Fruit fly (Drosophila melanogaster) whole organism, embryonic: Measurements from ENCODE around the gene Kdm5.

Experiments
- Atf6 ChIP-seq: fragments of 200-800 bp; sonication (Bioruptor generic); IDR thresholded peaks from 2 replicates; pipeline ENCODE4 v1.3.6; 2022; ENCODE audit warnings: missing biosample characterization, missing genetic modification characterization
- CG11247 ChIP-seq: fragments of 200-800 bp; sonication (Bioruptor generic); IDR thresholded peaks from 2 replicates; pipeline ENCODE4 v1.3.6; 2022; ENCODE audit warnings: missing biosample characterization, missing genetic modification characterization
- CG11696 ChIP-seq: fragments of 200-800 bp; sonication (Bioruptor generic); IDR thresholded peaks from 2 replicates; pipeline ENCODE4 v1.3.6; 2022; ENCODE audit warnings: missing biosample characterization, missing genetic modification characterization
- CG13123 ChIP-seq: fragments of 200-800 bp; sonication (Bioruptor generic); optimal IDR thresholded peaks from 2 replicates; lab custom pipeline; 2016; ENCODE audit warnings: missing biosample characterization, missing genetic modification characterization
- CG14710 ChIP-seq: fragments of 200-800 bp; sonication (Bioruptor generic); optimal IDR thresholded peaks from 3 replicates; lab custom pipeline; 2019; ENCODE audit warnings: missing biosample characterization, mild to moderate bottlenecking, missing genetic modification characterization, moderate library complexity
- CG1603 ChIP-seq: fragments of 200-800 bp; sonication (Bioruptor generic); optimal IDR thresholded peaks from 2 replicates; lab custom pipeline; 2019; ENCODE audit warnings: missing biosample characterization, mild to moderate bottlenecking, missing genetic modification characterization, moderate library complexity
- CG16863 ChIP-seq: fragments of 200-800 bp; sonication (Bioruptor generic); optimal IDR thresholded peaks from 3 replicates; lab custom pipeline; 2016; ENCODE audit warnings: missing biosample characterization, missing genetic modification characterization
- CG17359 ChIP-seq: fragments of 200-800 bp; sonication (Bioruptor generic); optimal IDR thresholded peaks from 3 replicates; lab custom pipeline; 2018; ENCODE audit warnings: missing biosample characterization, mild to moderate bottlenecking, missing genetic modification characterization, moderate library complexity
- CG17912 ChIP-seq: fragments of 200-800 bp; sonication (Bioruptor generic); optimal IDR thresholded peaks from 2 replicates; lab custom pipeline; 2018; ENCODE audit warnings: missing biosample characterization, mild to moderate bottlenecking, missing genetic modification characterization
- CG18262 ChIP-seq: fragments of 200-800 bp; optimal IDR thresholded peaks from 3 replicates; lab custom pipeline; 2019; ENCODE audit warnings: missing biosample characterization, mild to moderate bottlenecking, missing genetic modification characterization, moderate library complexity
- CG2712 ChIP-seq: fragments of 200-800 bp; optimal IDR thresholded peaks from 3 replicates; lab custom pipeline; 2019; ENCODE audit warnings: missing biosample characterization, mild to moderate bottlenecking, missing genetic modification characterization, moderate library complexity
- CG30431 ChIP-seq: fragments of 200-800 bp; sonication (Bioruptor generic); optimal IDR thresholded peaks from 2 replicates; lab custom pipeline; 2017; ENCODE audit warnings: missing biosample characterization, missing genetic modification characterization
- CG32532 ChIP-seq: fragments of 200-800 bp; sonication (Bioruptor generic); IDR thresholded peaks from 2 replicates; pipeline ENCODE4 v1.3.6; 2022; ENCODE audit warnings: missing biosample characterization, missing genetic modification characterization
- CG3281 ChIP-seq: fragments of 200-800 bp; sonication (Bioruptor generic); optimal IDR thresholded peaks from 3 replicates; lab custom pipeline; 2017; ENCODE audit warnings: missing biosample characterization, mild to moderate bottlenecking, missing genetic modification characterization
- CG33213 ChIP-seq: fragments of 200-800 bp; sonication (Bioruptor generic); optimal IDR thresholded peaks from 3 replicates; lab custom pipeline; 2016; ENCODE audit warnings: missing biosample characterization, missing genetic modification characterization
- CG34224 ChIP-seq: fragments of 200-800 bp; sonication (Bioruptor generic); IDR thresholded peaks from 3 replicates; pipeline ENCODE4 v1.3.6; 2022; ENCODE audit warnings: missing biosample characterization, missing genetic modification characterization; ENCODE audit not compliant: partially characterized antibody
- CG3847 ChIP-seq: fragments of 200-800 bp; sonication (Bioruptor generic); IDR thresholded peaks from 2 replicates; pipeline ENCODE4 v1.3.6; 2022; ENCODE audit warnings: missing biosample characterization, missing genetic modification characterization
- CG5245 ChIP-seq: fragments of 200-800 bp; sonication (Bioruptor generic); optimal IDR thresholded peaks from 3 replicates; lab custom pipeline; 2016; ENCODE audit warnings: missing biosample characterization, missing genetic modification characterization
- CkIIα-i1 ChIP-seq: fragments of 200-800 bp; sonication (Bioruptor generic); IDR thresholded peaks from 2 replicates; pipeline ENCODE4 v1.3.6; 2022; ENCODE audit warnings: missing biosample characterization, missing genetic modification characterization
- HHEX ChIP-seq: fragments of 200-800 bp; sonication (Bioruptor generic); optimal IDR thresholded peaks from 3 replicates; lab custom pipeline; 2017; ENCODE audit warnings: missing biosample characterization, mild to moderate bottlenecking, missing genetic modification characterization, missing genetic modification reagents
- HLHmδ ChIP-seq: fragments of 200-800 bp; sonication (Bioruptor generic); optimal IDR thresholded peaks from 2 replicates; lab custom pipeline; 2018; ENCODE audit warnings: missing biosample characterization, mild to moderate bottlenecking, missing genetic modification characterization, moderate library complexity
- Hsf ChIP-seq: fragments of 200-800 bp; sonication (Bioruptor generic); optimal IDR thresholded peaks from 3 replicates; lab custom pipeline; 2016; ENCODE audit warnings: missing biosample characterization, missing genetic modification characterization
- Mad ChIP-seq: fragments of 200-800 bp; sonication (Bioruptor generic); optimal IDR thresholded peaks from 2 replicates; lab custom pipeline; 2016; ENCODE audit warnings: missing biosample characterization, missing genetic modification characterization
- Med ChIP-seq: fragments of 200-800 bp; sonication (Bioruptor generic); peaks from one replicate; lab custom pipeline; 2016; ENCODE audit warnings: missing biosample characterization, missing genetic modification characterization, mild to moderate bottlenecking, inconsistent platforms, moderate library complexity
- NFAT ChIP-seq: fragments of 200-800 bp; sonication (Bioruptor generic); IDR thresholded peaks from 2 replicates; pipeline ENCODE4 v1.3.6; 2022; ENCODE audit warnings: missing biosample characterization, missing genetic modification characterization
- Pdp1 ChIP-seq, 2 experiments: fragments of 200-800 bp; sonication (Bioruptor generic); optimal IDR thresholded peaks; 3 replicates each; lab custom pipeline; 2016; ENCODE audit warnings: missing biosample characterization in 2 of 2, missing genetic modification characterization in 2 of 2, mild to moderate bottlenecking in 1 of 2, moderate library complexity in 1 of 2
- Ravus ChIP-seq: fragments of 200-800 bp; sonication (Bioruptor generic); IDR thresholded peaks from 2 replicates; pipeline ENCODE4 v1.3.6; 2022; ENCODE audit warnings: missing biosample characterization, missing genetic modification characterization
- Sry-β ChIP-seq: fragments of 200-800 bp; sonication (Bioruptor generic); optimal IDR thresholded peaks from 2 replicates; lab custom pipeline; 2018; ENCODE audit warnings: missing biosample characterization, mild to moderate bottlenecking, missing genetic modification characterization, moderate library complexity
- al ChIP-seq: fragments of 200-800 bp; sonication (Bioruptor generic); IDR thresholded peaks from 2 replicates; pipeline ENCODE4 v1.3.6; 2022; ENCODE audit warnings: missing biosample characterization, missing genetic modification characterization
- ara ChIP-seq: fragments of 200-800 bp; sonication (Bioruptor generic); IDR thresholded peaks from 2 replicates; pipeline ENCODE4 v1.3.6; 2022; ENCODE audit warnings: missing biosample characterization, missing genetic modification characterization
- bowl ChIP-seq: fragments of 200-800 bp; sonication (Bioruptor generic); IDR thresholded peaks from 2 replicates; pipeline ENCODE4 v1.3.6; 2022; ENCODE audit warnings: missing biosample characterization, missing genetic modification characterization
- caup ChIP-seq: fragments of 200-800 bp; sonication (Bioruptor generic); optimal IDR thresholded peaks from 3 replicates; lab custom pipeline; 2017; ENCODE audit warnings: missing biosample characterization, mild to moderate bottlenecking, missing genetic modification characterization, moderate library complexity; ENCODE audit not compliant: severe bottlenecking
- cg ChIP-seq: fragments of 200-800 bp; sonication (Bioruptor generic); optimal IDR thresholded peaks from 3 replicates; lab custom pipeline; 2019; ENCODE audit warnings: missing biosample characterization, mild to moderate bottlenecking, missing genetic modification characterization, moderate library complexity
- chif ChIP-seq, 2 experiments: fragments of 200-800 bp; sonication (Bioruptor generic); optimal IDR thresholded peaks; 3 replicates each; lab custom pipeline; 2016; ENCODE audit warnings: missing biosample characterization in 2 of 2, missing genetic modification characterization in 2 of 2
- cwo ChIP-seq: fragments of 200-800 bp; sonication (Bioruptor generic); optimal IDR thresholded peaks from 3 replicates; lab custom pipeline; 2017; ENCODE audit warnings: missing biosample characterization, missing genetic modification characterization, mild to moderate bottlenecking, moderate library complexity, missing genetic modification reagents
- dm ChIP-seq: fragments of 200-800 bp; sonication (Bioruptor generic); optimal IDR thresholded peaks from 3 replicates; lab custom pipeline; 2016; ENCODE audit warnings: missing biosample characterization, missing genetic modification characterization
- dmrt11E ChIP-seq: fragments of 200-800 bp; sonication (Bioruptor generic); optimal IDR thresholded peaks from 3 replicates; lab custom pipeline; 2018; ENCODE audit warnings: missing biosample characterization, mild to moderate bottlenecking, missing genetic modification characterization, moderate library complexity
- dmrt99B ChIP-seq: fragments of 200-800 bp; sonication (Bioruptor generic); optimal IDR thresholded peaks from 2 replicates; lab custom pipeline; 2018; ENCODE audit warnings: missing biosample characterization, mild to moderate bottlenecking, missing genetic modification characterization, moderate library complexity
- emc ChIP-seq: fragments of 200-800 bp; sonication (Bioruptor generic); optimal IDR thresholded peaks from 2 replicates; lab custom pipeline; 2016; ENCODE audit warnings: missing biosample characterization, missing genetic modification characterization
- eve ChIP-seq, 2 experiments: fragments of >200 bp; optimal IDR thresholded peaks; 2 replicates each; lab custom pipeline; 2017; ENCODE audit warnings: missing biosample characterization in 2 of 2, missing genetic modification characterization in 2 of 2
- fd64A ChIP-seq: fragments of 200-800 bp; sonication (Bioruptor generic); optimal IDR thresholded peaks from 3 replicates; lab custom pipeline; 2018; ENCODE audit warnings: missing biosample characterization, mild to moderate bottlenecking, missing genetic modification characterization
- gro ChIP-seq: fragments of 200-800 bp; sonication (Bioruptor generic); optimal IDR thresholded peaks from 2 replicates; lab custom pipeline; 2016; ENCODE audit warnings: missing biosample characterization, missing genetic modification characterization
- hb ChIP-seq: fragments of 200-800 bp; sonication (Bioruptor generic); IDR thresholded peaks from 3 replicates; pipeline ENCODE4 v1.3.6; 2022; ENCODE audit warnings: missing biosample characterization, missing genetic modification characterization; ENCODE audit not compliant: partially characterized antibody
- hth ChIP-seq: fragments of >200 bp; optimal IDR thresholded peaks from 2 replicates; lab custom pipeline; 2017; ENCODE audit warnings: inconsistent platforms
- nmo ChIP-seq: fragments of 200-800 bp; sonication (Bioruptor generic); optimal IDR thresholded peaks from 2 replicates; lab custom pipeline; 2018; ENCODE audit warnings: missing biosample characterization, mild to moderate bottlenecking, missing genetic modification characterization, moderate library complexity
- p53 ChIP-seq: fragments of 200-800 bp; sonication (Bioruptor generic); optimal IDR thresholded peaks from 2 replicates; lab custom pipeline; 2016; ENCODE audit warnings: missing biosample characterization, missing genetic modification characterization
- pnt ChIP-seq: fragments of 200-800 bp; sonication (Bioruptor generic); optimal IDR thresholded peaks from 3 replicates; lab custom pipeline; 2016; ENCODE audit warnings: missing biosample characterization, missing genetic modification characterization
- sna ChIP-seq: fragments of 200-800 bp; sonication (Bioruptor generic); IDR thresholded peaks from 2 replicates; pipeline ENCODE4 v1.3.6; 2022; ENCODE audit warnings: missing biosample characterization, missing genetic modification characterization; ENCODE audit not compliant: partially characterized antibody
- sug ChIP-seq: fragments of 200-800 bp; optimal IDR thresholded peaks from 2 replicates; lab custom pipeline; 2019; ENCODE audit warnings: missing biosample characterization, mild to moderate bottlenecking, missing genetic modification characterization, moderate library complexity
- vvl ChIP-seq: fragments of 200-800 bp; sonication (Bioruptor generic); IDR thresholded peaks from 2 replicates; pipeline ENCODE4 v1.3.6; 2022; ENCODE audit warnings: missing biosample characterization, missing genetic modification characterization
- wdn ChIP-seq: fragments of 200-800 bp; sonication (Bioruptor generic); IDR thresholded peaks from 2 replicates; pipeline ENCODE4 v1.3.6; 2022; ENCODE audit warnings: missing biosample characterization, missing genetic modification characterization

The Kdm5 gene

dm6 chr2L:5982334-5982987 lies 16.8 kb downstream of the Kdm5 start (continued):
- peak; percentile 42 for TF ChIP-seq CG2712 (tag; lab: Kevin White, UChicago)
- peak; percentile 59 for TF ChIP-seq caup
- no peak for TF ChIP-seq CG30431 (GFP tag; lab: Kevin White, UChicago)
- peak; percentile 9 for TF ChIP-seq CG17359 (tag; lab: Kevin White, UChicago)
- TF ChIP-seq pnt (GFP tag; lab: Kevin White, UChicago): no peak
- no peak for TF ChIP-seq Ravus (GFP tag; lab: Robert Waterston, UW)
- TF ChIP-seq gro (GFP tag; lab: Kevin White, UChicago): peak; percentile 12
- peak; percentile 16 for TF ChIP-seq dmrt99B (tag; lab: Kevin White, UChicago)
- no peak for TF ChIP-seq emc (GFP tag; lab: Kevin White, UChicago)
- TF ChIP-seq chif (GFP tag; optimal IDR thresholded peaks at IDR 0.05; lab: Kevin White, UChicago): peak in 1 of 2 experiments; percentile 14
- TF ChIP-seq CG34224 (GFP tag; lab: Robert Waterston, UW): no peak
- TF ChIP-seq NFAT (GFP tag; lab: Robert Waterston, UW): no peak
- no peak for TF ChIP-seq p53 (GFP tag; lab: Kevin White, UChicago)
- no peak for TF ChIP-seq CG3847 (GFP tag; lab: Robert Waterston, UW)
- TF ChIP-seq CG13123 (GFP tag; lab: Kevin White, UChicago): no peak
- TF ChIP-seq vvl (GFP tag; lab: Robert Waterston, UW): no peak
- TF ChIP-seq Atf6 (GFP tag; lab: Robert Waterston, UW): no peak
- no peak for TF ChIP-seq CG11247
- no peak for TF ChIP-seq CG33213
- TF ChIP-seq bowl (GFP tag; lab: Robert Waterston, UW): no peak
- TF ChIP-seq Med: peak; percentile 92
- TF ChIP-seq CG3281 (GFP tag; lab: Kevin White, UChicago): no peak
- peak; percentile 11 for TF ChIP-seq CG18262 (tag; lab: Kevin White, UChicago)
- TF ChIP-seq cg: no peak
- no peak for TF ChIP-seq CG16863 (GFP tag; lab: Kevin White, UChicago)
- TF ChIP-seq Sry-β (GFP tag; lab: Kevin White, UChicago): no peak
- TF ChIP-seq CG14710: peak; percentile 43
- TF ChIP-seq Hsf (GFP tag; lab: Kevin White, UChicago): peak; percentile 12
- no peak for TF ChIP-seq dmrt11E (tag; lab: Kevin White, UChicago)
- TF ChIP-seq hth (lab: Kevin White, UChicago): no peak
- TF ChIP-seq hb: no peak
- TF ChIP-seq fd64A: peak; percentile 4
- no peak for TF ChIP-seq Mad
- TF ChIP-seq eve (GFP tag; optimal IDR thresholded peaks at IDR 0.05; lab: Kevin White, UChicago): no peak
- peak; percentile 38 for TF ChIP-seq nmo
- peak in 1 of 2 experiments; percentile 98 for TF ChIP-seq Pdp1 (GFP tag; optimal IDR thresholded peaks at IDR 0.05; lab: Kevin White, UChicago)
- no peak for TF ChIP-seq HHEX
- TF ChIP-seq CG11696 (GFP tag; lab: Robert Waterston, UW): no peak
- no peak for TF ChIP-seq CkIIα-i1
- TF ChIP-seq sna (GFP tag; lab: Robert Waterston, UW): no peak
- TF ChIP-seq al (GFP tag; lab: Robert Waterston, UW): no peak
- no peak for TF ChIP-seq cwo (GFP tag; lab: Kevin White, UChicago)
- peak; percentile 75 for TF ChIP-seq sug (tag; lab: Kevin White, UChicago)
- TF ChIP-seq CG1603 (tag; lab: Kevin White, UChicago): peak; percentile 56
- no peak for TF ChIP-seq CG32532 (GFP tag; lab: Robert Waterston, UW)
- TF ChIP-seq CG17912 (GFP tag; lab: Kevin White, UChicago): peak; percentile 15
- no peak for TF ChIP-seq dm (GFP tag; lab: Kevin White, UChicago)
- no peak for TF ChIP-seq CG5245 (GFP tag; lab: Kevin White, UChicago)
- no peak for TF ChIP-seq wdn (GFP tag; lab: Robert Waterston, UW)
- TF ChIP-seq HLHmδ (GFP tag; lab: Kevin White, UChicago): peak; percentile 44
- TF ChIP-seq ara: no peak
